Worm (Caenorhabditis elegans): Measurements from ENCODE around the gene clec-149.
A peak's percentile ranks its signal among the peaks of the same experiment; 100 is the strongest.

DNA sequence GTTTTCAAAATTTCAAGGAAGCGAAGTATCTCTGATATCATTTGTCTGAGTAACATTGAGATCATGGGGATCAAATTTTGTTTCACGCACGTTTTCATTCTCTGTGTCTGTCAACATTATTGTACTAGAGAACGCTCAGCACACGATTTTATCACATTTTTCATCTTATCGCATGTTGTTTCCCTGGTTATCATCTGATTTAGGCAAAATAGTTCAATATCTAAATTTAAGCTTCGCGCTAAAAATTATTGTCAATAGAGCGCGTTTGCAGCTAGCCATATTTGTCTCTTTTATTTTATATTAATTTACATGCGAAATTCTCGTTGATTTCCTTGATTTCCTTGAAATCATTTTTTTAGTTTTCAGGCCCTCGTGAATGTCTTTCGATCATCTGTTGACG, 22.5 kb downstream of the clec-149 start, which contains the start of gene K02F3.2:
- TF ChIP-seq pha-4 (tag; optimal IDR thresholded peaks at IDR 0.05) (no peak), nhr-120 (GFP tag; IDR thresholded peaks at IDR 0.05) (no peak), ama-1 (optimal IDR thresholded peaks at IDR 0.05) (no peak), ama-1 (GFP tag; optimal IDR thresholded peaks at IDR 0.05) (no peak), attf-5 (GFP tag; optimal IDR thresholded peaks at IDR 0.05) (peak; percentile 12), ztf-18 (tag; optimal IDR thresholded peaks at IDR 0.05) (no peak), snpc-3.4 (tag; optimal IDR thresholded peaks at IDR 0.05) (no peak), sea-2 (GFP tag; IDR thresholded peaks at IDR 0.05) (no peak), ekl-4 (GFP tag; IDR thresholded peaks at IDR 0.05) (no peak), fkh-3 (tag; optimal IDR thresholded peaks at IDR 0.05) (no peak), unc-62 (GFP tag; optimal IDR thresholded peaks at IDR 0.05) (no peak), F49E8.2 (tag; optimal IDR thresholded peaks at IDR 0.05; ENCODE audit: insufficient read depth) (no peak), ztf-6 (GFP tag; IDR thresholded peaks at IDR 0.05) (no peak)

All from whole organism, young adult.